Fruit fly (Drosophila melanogaster): Measurements from ENCODE around the gene Vinc.

Vinc gene

DNA sequence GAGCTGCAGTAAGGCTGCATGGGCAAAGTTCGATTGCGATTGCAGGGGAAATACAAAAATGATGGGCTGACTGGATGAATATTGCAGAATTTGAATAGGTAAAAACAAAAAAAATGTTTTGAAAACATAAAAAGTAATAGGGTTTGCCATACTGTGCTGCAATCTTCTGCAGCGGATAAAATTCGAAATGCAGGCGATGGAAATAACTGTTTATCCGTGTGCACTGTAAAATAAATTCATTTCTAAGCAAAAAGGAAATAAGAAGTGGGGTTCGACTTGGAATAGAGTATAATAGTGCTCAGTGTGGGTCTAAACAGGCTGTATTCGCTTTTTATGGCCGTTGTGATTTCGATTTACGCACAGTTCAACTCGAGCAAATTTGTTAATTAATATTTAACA, 28.6 kb downstream of the Vinc start, which contains the start of gene CG14053:
TSS of gene CG14053 (minus strand) at position 101 of the 399 bp plus-strand sequence.
- no peak for TF ChIP-seq CG17801 (GFP tag; optimal IDR thresholded peaks at IDR 0.05; ENCODE audit: partially characterized antibody)

dm6 chrX:2193158-2193557, 29.2 kb downstream of the Vinc start:
- no peak for TF ChIP-seq CG17801 (GFP tag; optimal IDR thresholded peaks at IDR 0.05; ENCODE audit: partially characterized antibody)

dm6 chrX:2191896-2192295, 30.5 kb downstream of the Vinc start:
- no peak for TF ChIP-seq CG17801 (GFP tag; optimal IDR thresholded peaks at IDR 0.05; ENCODE audit: partially characterized antibody)

- no peak for TF ChIP-seq CG17801 (GFP tag; optimal IDR thresholded peaks at IDR 0.05; ENCODE audit: partially characterized antibody)
Measured at dm6 chrX:2188888-2189287, 33.5 kb downstream of the Vinc start, which contains the start of gene Mct1. Gene Mct1, plus strand, starts transcription at chrX:2189188.

DNA sequence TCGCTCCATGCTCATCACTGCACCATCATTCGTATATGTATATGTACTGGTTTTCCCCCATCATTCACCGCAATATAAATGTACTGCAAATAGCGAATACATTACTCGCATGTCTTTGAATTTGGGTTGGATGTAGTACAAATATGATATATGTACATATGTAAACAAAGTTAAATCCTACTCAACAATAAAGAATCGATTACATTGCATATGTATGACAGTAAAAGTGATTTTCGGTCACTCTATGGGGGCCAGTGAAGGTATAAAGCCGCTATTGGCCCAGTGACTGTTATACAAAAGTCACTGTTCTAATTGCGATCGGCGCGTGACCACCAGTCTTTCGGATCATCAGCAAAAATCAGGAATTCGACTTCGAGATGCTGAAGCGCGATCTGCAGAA, 34.8 kb downstream of the Vinc start, which contains the start of gene CG3457:
TSS of gene CG3457 (plus strand) at position 301 of the 400 bp plus-strand sequence.
- TF ChIP-seq CG17801 (GFP tag; optimal IDR thresholded peaks at IDR 0.05; ENCODE audit: partially characterized antibody), result no peak

DNA sequence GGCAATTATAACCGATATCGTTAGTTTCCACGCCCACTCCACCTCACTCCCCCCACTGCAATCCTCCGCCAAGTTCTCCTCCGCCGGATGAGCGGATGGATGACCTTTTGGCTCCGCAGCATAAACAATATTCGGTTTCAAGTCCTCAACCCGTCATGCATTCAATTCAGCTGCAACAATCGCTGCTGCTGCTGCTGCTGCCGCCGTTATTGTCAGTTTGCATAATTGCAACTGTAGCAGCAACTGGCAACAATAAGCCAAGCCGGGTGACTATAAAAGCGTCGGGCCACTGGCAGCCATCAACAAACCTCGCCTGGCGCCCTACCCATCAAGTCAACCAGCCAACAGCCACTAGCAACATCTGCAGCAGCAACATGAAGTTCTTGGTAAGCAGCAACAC, 35.8 kb downstream of the Vinc start, which contains the start of gene CG17777:
TSS of gene CG17777 (plus strand) at position 301 of the 400 bp plus-strand sequence.
- TF ChIP-seq CG17801 (GFP tag; optimal IDR thresholded peaks at IDR 0.05; ENCODE audit: partially characterized antibody), result no peak

DNA sequence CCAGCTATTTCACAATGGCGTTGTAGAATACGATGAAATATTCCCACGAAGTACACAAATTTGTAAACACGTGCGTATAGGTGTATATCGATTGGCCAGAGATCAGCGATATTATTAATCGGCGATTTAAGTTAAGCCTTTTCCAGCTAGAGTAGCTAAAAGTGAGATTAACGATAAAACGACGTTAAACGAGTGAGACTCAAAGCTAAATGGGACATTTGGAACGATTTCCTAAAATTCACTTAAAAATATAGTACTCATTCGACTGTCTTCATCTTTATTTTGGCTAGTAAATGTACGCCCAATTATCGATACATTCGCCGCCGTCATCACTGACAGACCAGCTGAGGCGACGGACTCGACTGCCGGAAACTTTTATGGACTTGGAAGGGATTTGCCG, 37.8 kb downstream of the Vinc start, which contains the start of the genes Nmd3 and CG17776:
TSS of gene Nmd3 (minus strand) at position 106 of the 400 bp plus-strand sequence.
TSS of gene CG17776 (plus strand) at position 163 of the 400 bp plus-strand sequence.
- peak; percentile 52 for TF ChIP-seq CG17801 (GFP tag; optimal IDR thresholded peaks at IDR 0.05; ENCODE audit: partially characterized antibody)

- TF ChIP-seq CG17801 (GFP tag; optimal IDR thresholded peaks at IDR 0.05; ENCODE audit: partially characterized antibody), result no peak
Measured at dm6 chrX:2180750-2181261, 41.6 kb downstream of the Vinc start, which contains the start of gene pn. Gene pn, plus strand, starts transcription at chrX:2181211.

dm6 chrX:2178802-2179201, 43.6 kb downstream of the Vinc start, which contains the start of gene Cyp4ae1:
Gene Cyp4ae1, plus strand, starts transcription at chrX:2179007.
- peak; percentile 31 for TF ChIP-seq CG17801 (GFP tag; optimal IDR thresholded peaks at IDR 0.05; ENCODE audit: partially characterized antibody)

- TF ChIP-seq CG17801 (GFP tag; optimal IDR thresholded peaks at IDR 0.05; ENCODE audit: partially characterized antibody), result no peak
Measured at dm6 chrX:2175956-2176469, 46.4 kb downstream of the Vinc start, which contains the start of gene Cyp4d2. Gene Cyp4d2, plus strand, starts transcription at chrX:2176006.

DNA sequence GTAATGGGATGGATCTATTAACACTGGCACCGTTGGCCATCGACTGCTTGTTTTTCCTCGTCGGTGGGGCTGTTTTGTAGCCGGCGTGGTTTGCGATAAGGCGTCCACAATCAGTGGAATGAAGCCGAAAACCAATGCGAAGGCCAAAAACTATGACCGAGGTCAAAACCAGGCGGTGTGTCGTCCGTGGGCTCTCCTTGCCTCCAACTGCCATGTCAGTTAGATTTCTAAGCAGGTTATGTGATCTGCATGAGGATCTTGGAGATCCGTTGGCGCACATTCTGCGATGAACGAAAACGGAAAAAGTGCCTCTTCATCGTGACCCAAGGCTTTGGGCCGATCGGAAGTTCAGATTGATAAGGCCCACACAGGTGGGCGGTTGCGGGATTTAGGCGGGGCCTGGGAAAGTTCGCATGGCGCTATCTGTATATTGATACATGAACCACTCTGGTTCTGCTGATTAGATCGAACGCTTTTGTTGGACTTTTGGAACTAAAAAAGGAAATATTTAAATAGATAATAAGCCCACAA, 47.0 kb downstream of the Vinc start, which contains the start of gene Cyp4d14:
TSS of gene Cyp4d14 (minus strand) at position 51 of the 531 bp plus-strand sequence.
- TF ChIP-seq CG17801 (GFP tag; optimal IDR thresholded peaks at IDR 0.05; ENCODE audit: partially characterized antibody), result no peak

dm6 chrX:2172420-2172827, 49.9 kb downstream of the Vinc start, which contains the start of gene ND-B14.5A:
Gene ND-B14.5A, plus strand, starts transcription at chrX:2172526.
- TF ChIP-seq CG17801 (GFP tag; optimal IDR thresholded peaks at IDR 0.05; ENCODE audit: partially characterized antibody), result peak; percentile 49

DNA sequence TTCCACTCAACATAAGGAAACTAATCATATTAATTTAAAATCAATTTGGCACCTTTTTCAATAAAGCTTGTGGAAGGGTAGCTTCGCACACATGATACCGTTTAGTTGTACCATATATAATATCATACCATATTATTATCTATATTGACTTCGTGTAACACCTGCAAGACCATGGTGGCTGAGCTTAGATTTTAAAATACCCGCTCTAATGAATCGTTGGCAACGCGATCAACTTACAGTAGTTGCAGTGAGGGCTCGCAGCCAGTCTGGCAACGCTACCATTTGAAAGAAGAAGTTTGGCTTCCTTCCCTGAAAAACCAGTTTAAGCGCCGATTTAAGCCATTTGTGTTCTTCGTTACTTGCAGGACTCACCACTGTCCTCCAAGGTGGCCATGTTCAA, 51.9 kb downstream of the Vinc start:
- TF ChIP-seq CG17801 (GFP tag; optimal IDR thresholded peaks at IDR 0.05; ENCODE audit: partially characterized antibody), result no peak

DNA sequence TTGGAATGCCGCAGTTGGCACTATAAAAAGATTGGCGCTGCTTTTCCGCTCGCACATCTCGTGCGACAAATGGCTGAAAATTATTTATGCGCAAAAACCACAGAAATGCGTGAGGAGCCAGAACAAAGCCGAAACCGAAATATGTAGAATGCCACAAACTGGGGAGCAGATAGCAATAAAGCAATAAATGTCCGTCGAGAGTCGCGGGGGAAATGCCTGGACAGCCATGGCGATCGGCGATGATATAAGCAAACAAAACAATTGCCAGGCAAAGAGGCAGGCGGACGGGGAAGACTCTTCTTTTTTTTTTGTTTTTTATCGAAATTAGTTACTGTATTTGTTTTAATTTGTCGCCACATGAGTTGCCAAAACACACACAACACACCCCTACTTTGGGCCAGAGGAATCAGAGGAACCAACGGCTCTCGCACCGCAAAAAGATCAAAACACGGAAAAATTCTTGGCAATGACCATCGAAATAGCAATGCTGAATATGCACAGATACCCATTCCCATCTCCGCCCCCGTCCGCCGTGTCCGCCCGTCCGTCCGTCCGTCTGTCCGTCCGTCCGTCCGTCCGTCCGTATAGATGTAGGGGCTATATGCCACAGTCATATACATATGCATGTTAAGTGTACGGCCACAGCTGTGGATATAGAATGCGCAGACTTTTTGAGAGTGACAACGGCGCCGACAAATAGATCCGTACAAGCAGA, 53.7 kb downstream of the Vinc start:
- TF ChIP-seq CG17801 (GFP tag; optimal IDR thresholded peaks at IDR 0.05; ENCODE audit: partially characterized antibody), result no peak

- TF ChIP-seq CG17801 (GFP tag; optimal IDR thresholded peaks at IDR 0.05; ENCODE audit: partially characterized antibody), result no peak
Measured at dm6 chrX:2166129-2166528, 56.2 kb downstream of the Vinc start.
